Fruit fly (Drosophila melanogaster) whole organism, embryonic: Measurements from ENCODE around the gene pnt.
A peak's percentile ranks its signal among the peaks of the same experiment; 100 is the strongest.

ENCODE experiments used
- CG10209 ChIP-seq: fragments of 200-800 bp; sonication (Bioruptor generic); optimal IDR thresholded peaks from 3 replicates; lab custom pipeline; 2017; ENCODE audit warnings: missing biosample characterization, mild to moderate bottlenecking, missing genetic modification characterization, missing genetic modification reagents
- CG10274 ChIP-seq: fragments of 200-800 bp; sonication (Bioruptor generic); optimal IDR thresholded peaks from 3 replicates; lab custom pipeline; 2017; ENCODE audit warnings: missing biosample characterization, mild to moderate bottlenecking, missing genetic modification characterization
- CG11456 ChIP-seq: fragments of 200-800 bp; sonication (Bioruptor generic); IDR thresholded peaks from 3 replicates; pipeline ENCODE4 v1.3.6; 2022; ENCODE audit warnings: missing biosample characterization, missing genetic modification characterization
- CG12942 ChIP-seq: fragments of 200-800 bp; sonication (Bioruptor generic); optimal IDR thresholded peaks from 3 replicates; lab custom pipeline; 2016; ENCODE audit warnings: missing biosample characterization, missing genetic modification characterization
- CG14710 ChIP-seq: fragments of 200-800 bp; sonication (Bioruptor generic); optimal IDR thresholded peaks from 3 replicates; lab custom pipeline; 2019; ENCODE audit warnings: missing biosample characterization, mild to moderate bottlenecking, missing genetic modification characterization, moderate library complexity
- CG15479 ChIP-seq: fragments of 200-800 bp; sonication (Bioruptor generic); optimal IDR thresholded peaks from 3 replicates; lab custom pipeline; 2019; ENCODE audit warnings: missing biosample characterization, mild to moderate bottlenecking, missing genetic modification characterization, moderate library complexity
- CG17612 ChIP-seq: fragments of 200-800 bp; sonication (Bioruptor generic); IDR thresholded peaks from 2 replicates; pipeline ENCODE4 v1.3.6; 2022; ENCODE audit warnings: missing biosample characterization, missing genetic modification characterization
- CG17829 ChIP-seq: fragments of 200-800 bp; optimal IDR thresholded peaks from 2 replicates; lab custom pipeline; 2019; ENCODE audit warnings: missing biosample characterization, mild to moderate bottlenecking, missing genetic modification characterization, moderate library complexity
- CG18011 ChIP-seq: fragments of 200-800 bp; sonication (Bioruptor generic); optimal IDR thresholded peaks from 2 replicates; lab custom pipeline; 2017; ENCODE audit warnings: missing biosample characterization, missing genetic modification characterization, mild to moderate bottlenecking, moderate library complexity, missing genotype
- CG18262 ChIP-seq: fragments of 200-800 bp; optimal IDR thresholded peaks from 3 replicates; lab custom pipeline; 2019; ENCODE audit warnings: missing biosample characterization, mild to moderate bottlenecking, missing genetic modification characterization, moderate library complexity
- CG1832 ChIP-seq: fragments of 200-800 bp; sonication (Bioruptor generic); optimal IDR thresholded peaks from 2 replicates; lab custom pipeline; 2017; ENCODE audit warnings: missing biosample characterization, mild to moderate bottlenecking, missing genetic modification characterization, inconsistent platforms
- CG2712 ChIP-seq: fragments of 200-800 bp; optimal IDR thresholded peaks from 3 replicates; lab custom pipeline; 2019; ENCODE audit warnings: missing biosample characterization, mild to moderate bottlenecking, missing genetic modification characterization, moderate library complexity
- CG30403 ChIP-seq: fragments of 200-800 bp; sonication (Bioruptor generic); optimal IDR thresholded peaks from 3 replicates; lab custom pipeline; 2016; ENCODE audit warnings: missing biosample characterization, missing genetic modification characterization
- CG43689 ChIP-seq: fragments of 200-800 bp; sonication (Bioruptor generic); IDR thresholded peaks from 2 replicates; pipeline ENCODE4 v1.3.6; 2022; ENCODE audit warnings: missing biosample characterization, missing genetic modification characterization
- CG4424 ChIP-seq: fragments of 200-800 bp; sonication (Bioruptor generic); optimal IDR thresholded peaks from 3 replicates; lab custom pipeline; 2016; ENCODE audit warnings: missing biosample characterization, missing genetic modification characterization
- CG5953 ChIP-seq: fragments of 200-800 bp; sonication (Bioruptor generic); IDR thresholded peaks from 2 replicates; pipeline ENCODE4 v1.3.6; 2022; ENCODE audit warnings: missing biosample characterization, missing genetic modification characterization
- CG8290 ChIP-seq, 3 experiments: fragments of 200-800 bp; sonication (Bioruptor generic); optimal IDR thresholded peaks; 2 replicates each; lab custom pipeline; 2016 to 2019; ENCODE audit warnings: missing biosample characterization in 3 of 3, missing genetic modification characterization in 3 of 3, mild to moderate bottlenecking in 2 of 3, moderate library complexity in 1 of 3
- CG8924 ChIP-seq: fragments of 200-800 bp; optimal IDR thresholded peaks from 3 replicates; lab custom pipeline; 2019; ENCODE audit warnings: missing biosample characterization, mild to moderate bottlenecking, missing genetic modification characterization, moderate library complexity
- Dp ChIP-seq: fragments of 200-800 bp; sonication (Bioruptor generic); optimal IDR thresholded peaks from 2 replicates; lab custom pipeline; 2018; ENCODE audit warnings: missing biosample characterization, mild to moderate bottlenecking, missing genetic modification characterization, moderate library complexity
- Drgx ChIP-seq: fragments of 200-800 bp; sonication (Bioruptor generic); IDR thresholded peaks from 2 replicates; pipeline ENCODE4 v1.3.6; 2022; ENCODE audit warnings: missing biosample characterization, missing genetic modification characterization
- HLH3B ChIP-seq: fragments of 200-800 bp; sonication (Bioruptor generic); IDR thresholded peaks from 2 replicates; pipeline ENCODE4 v1.3.6; 2022; ENCODE audit warnings: missing biosample characterization, missing genetic modification characterization
- Meics ChIP-seq: fragments of 200-800 bp; sonication (Bioruptor generic); optimal IDR thresholded peaks from 2 replicates; lab custom pipeline; 2017; ENCODE audit warnings: missing biosample characterization, mild to moderate bottlenecking, missing genetic modification characterization
- Nf-YB ChIP-seq: fragments of 200-800 bp; sonication (Bioruptor generic); optimal IDR thresholded peaks from 3 replicates; lab custom pipeline; 2019; ENCODE audit warnings: missing biosample characterization, mild to moderate bottlenecking, missing genetic modification characterization, moderate library complexity
- Nf-YC ChIP-seq: fragments of 200-800 bp; optimal IDR thresholded peaks from 3 replicates; lab custom pipeline; 2019; ENCODE audit warnings: missing biosample characterization, mild to moderate bottlenecking, missing genetic modification characterization, moderate library complexity
- Oaz ChIP-seq: fragments of 200-800 bp; sonication (Bioruptor generic); IDR thresholded peaks from 2 replicates; pipeline ENCODE4 v1.3.6; 2022; ENCODE audit warnings: missing biosample characterization, missing genetic modification characterization
- Oli ChIP-seq: fragments of 200-800 bp; sonication (Bioruptor generic); optimal IDR thresholded peaks from 2 replicates; lab custom pipeline; 2018; ENCODE audit warnings: missing biosample characterization, mild to moderate bottlenecking, missing genetic modification characterization, moderate library complexity
- Pdp1 ChIP-seq, 2 experiments: fragments of 200-800 bp; sonication (Bioruptor generic); optimal IDR thresholded peaks; 3 replicates each; lab custom pipeline; 2016; ENCODE audit warnings: missing biosample characterization in 2 of 2, missing genetic modification characterization in 2 of 2, mild to moderate bottlenecking in 1 of 2, moderate library complexity in 1 of 2
- Poxn ChIP-seq: fragments of 200-800 bp; sonication (Bioruptor generic); IDR thresholded peaks from 2 replicates; pipeline ENCODE4 v1.3.6; 2022; ENCODE audit warnings: missing biosample characterization, missing genetic modification characterization
- abd-A ChIP-seq: fragments of 200-800 bp; sonication (Bioruptor generic); optimal IDR thresholded peaks from 3 replicates; lab custom pipeline; 2019; ENCODE audit warnings: missing biosample characterization, mild to moderate bottlenecking, missing genetic modification characterization, moderate library complexity
- bbx ChIP-seq: fragments of 200-800 bp; sonication (Bioruptor generic); IDR thresholded peaks from 2 replicates; pipeline ENCODE4 v1.3.6; 2022; ENCODE audit warnings: missing biosample characterization, missing genetic modification characterization; ENCODE audit not compliant: partially characterized antibody
- bcd ChIP-seq: fragments of 200-800 bp; sonication (Bioruptor generic); optimal IDR thresholded peaks from 2 replicates; lab custom pipeline; 2017; ENCODE audit warnings: missing biosample characterization, mild to moderate bottlenecking, missing genetic modification characterization
- chinmo ChIP-seq: fragments of 200-800 bp; sonication (Bioruptor generic); IDR thresholded peaks from 4 replicates; pipeline ENCODE4 v1.3.6; 2022; ENCODE audit warnings: missing biosample characterization, missing genetic modification characterization; ENCODE audit not compliant: partially characterized antibody
- chn ChIP-seq: fragments of 200-800 bp; sonication (Bioruptor generic); optimal IDR thresholded peaks from 2 replicates; lab custom pipeline; 2016; ENCODE audit warnings: missing biosample characterization, missing genetic modification characterization
- dimm ChIP-seq: fragments of 200-800 bp; sonication (Bioruptor generic); IDR thresholded peaks from 2 replicates; pipeline ENCODE4 v1.3.6; 2022; ENCODE audit warnings: missing biosample characterization, missing genetic modification characterization
- dmrt99B ChIP-seq: fragments of 200-800 bp; sonication (Bioruptor generic); optimal IDR thresholded peaks from 2 replicates; lab custom pipeline; 2018; ENCODE audit warnings: missing biosample characterization, mild to moderate bottlenecking, missing genetic modification characterization, moderate library complexity
- dysf ChIP-seq: fragments of 200-800 bp; sonication (Bioruptor generic); IDR thresholded peaks from 3 replicates; pipeline ENCODE4 v1.3.6; 2022; ENCODE audit warnings: missing biosample characterization, missing genetic modification characterization
- exex ChIP-seq: fragments of 200-800 bp; sonication (Bioruptor generic); optimal IDR thresholded peaks from 4 replicates; lab custom pipeline; 2018; ENCODE audit warnings: missing biosample characterization, mild to moderate bottlenecking, missing genetic modification characterization, moderate library complexity
- hth ChIP-seq: fragments of >200 bp; optimal IDR thresholded peaks from 2 replicates; lab custom pipeline; 2017; ENCODE audit warnings: inconsistent platforms
- lab ChIP-seq: fragments of 200-800 bp; sonication (Bioruptor generic); optimal IDR thresholded peaks from 3 replicates; lab custom pipeline; 2017; ENCODE audit warnings: missing biosample characterization, missing genetic modification characterization, mild to moderate bottlenecking, moderate library complexity, missing genetic modification reagents
- lov ChIP-seq, 2 experiments: fragments of 200-800 bp in 1 of 2; fragments of >200 bp in 1 of 2; sonication (Bioruptor generic) in 1 of 2; IDR thresholded peaks in 1 of 2; optimal IDR thresholded peaks in 1 of 2; 2 replicates in 1 of 2; 3 replicates in 1 of 2; pipeline versions ENCODE4 v1.3.6 to Lab custom; 2017 to 2022; ENCODE audit warnings: missing biosample characterization in 1 of 2, missing genetic modification characterization in 1 of 2
- org-1 ChIP-seq: fragments of 200-800 bp; sonication (Bioruptor generic); optimal IDR thresholded peaks from 2 replicates; lab custom pipeline; 2017; ENCODE audit warnings: missing biosample characterization, missing genetic modification characterization
- peb ChIP-seq: fragments of 200-800 bp; sonication (Bioruptor generic); IDR thresholded peaks from 2 replicates; pipeline ENCODE4 v1.3.6; 2022; ENCODE audit warnings: missing biosample characterization, missing genetic modification characterization
- pita ChIP-seq: fragments of 200-800 bp; sonication (Bioruptor generic); optimal IDR thresholded peaks from 2 replicates; lab custom pipeline; 2017; ENCODE audit warnings: missing biosample characterization, mild to moderate bottlenecking, missing genetic modification characterization
- pzg ChIP-seq: fragments of 200-800 bp; sonication (Bioruptor generic); optimal IDR thresholded peaks from 3 replicates; lab custom pipeline; 2018; ENCODE audit warnings: missing biosample characterization, mild to moderate bottlenecking, missing genetic modification characterization, moderate library complexity
- sens-2 ChIP-seq: fragments of 200-800 bp; sonication (Bioruptor generic); IDR thresholded peaks from 2 replicates; pipeline ENCODE4 v1.3.6; 2022; ENCODE audit warnings: missing biosample characterization, missing genetic modification characterization
- sr ChIP-seq: fragments of 200-800 bp; sonication (Bioruptor generic); IDR thresholded peaks from 3 replicates; pipeline ENCODE4 v1.3.6; 2022; ENCODE audit warnings: missing biosample characterization, missing genetic modification characterization
- wdn ChIP-seq: fragments of 200-800 bp; sonication (Bioruptor generic); IDR thresholded peaks from 2 replicates; pipeline ENCODE4 v1.3.6; 2022; ENCODE audit warnings: missing biosample characterization, missing genetic modification characterization
- z ChIP-seq: fragments of 200-800 bp; sonication (Bioruptor generic); IDR thresholded peaks from 3 replicates; pipeline ENCODE4 v1.3.6; 2022; ENCODE audit warnings: missing biosample characterization, missing genetic modification characterization

Gene pnt

dm6 chr3R:23296146-23296545 is 49.8 kb downstream of the pnt start:
- TF ChIP-seq Nf-YC (tag; lab: Kevin White, UChicago), result peak; percentile 83
- TF ChIP-seq sens-2, result no peak
- TF ChIP-seq sr, result peak; percentile 67; the same call in 2 of the 3 replicates
- TF ChIP-seq Nf-YB, result peak; percentile 73
- no peak for TF ChIP-seq lov (optimal IDR thresholded peaks at IDR 0.05; lab: Kevin White, UChicago)
- 0 out of 3 replicates have a peak, but pooled peaks have one; percentile 15 for TF ChIP-seq lov (GFP tag; IDR thresholded peaks at IDR 0.05; lab: Robert Waterston, UW)
- TF ChIP-seq CG18011 (GFP tag; lab: Kevin White, UChicago), result no peak
- no peak for TF ChIP-seq HLH3B (GFP tag; lab: Robert Waterston, UW)
- TF ChIP-seq Drgx (GFP tag; lab: Robert Waterston, UW), result 0 out of 2 replicates have a peak, but pooled peaks have one; percentile 21
- TF ChIP-seq Pdp1 (GFP tag; optimal IDR thresholded peaks at IDR 0.05; lab: Kevin White, UChicago), result peak in 1 of 2 experiments; percentile 16
- TF ChIP-seq bbx (GFP tag; lab: Robert Waterston, UW), result no peak
- no peak for TF ChIP-seq Dp (GFP tag; lab: Kevin White, UChicago)
- TF ChIP-seq, all 482 proteins: peak for 6

- TF ChIP-seq exex (tag; lab: Kevin White, UChicago) (peak; percentile 22), CG10274 (GFP tag; lab: Kevin White, UChicago) (no peak), CG10209 (GFP tag; lab: Kevin White, UChicago) (no peak), CG30403 (GFP tag; lab: Kevin White, UChicago) (no peak), Oaz (GFP tag; lab: Robert Waterston, UW) (no peak), z (GFP tag; lab: Robert Waterston, UW) (peak; percentile 84), CG8924 (peak; percentile 49), dysf (0 out of 3 replicates have a peak, but pooled peaks have one; percentile 22), bcd (GFP tag; lab: Kevin White, UChicago) (no peak), lab (peak; percentile 40), wdn (no peak), CG4424 (GFP tag; lab: Kevin White, UChicago) (no peak), dimm (no peak), CG43689 (no peak), hth (lab: Kevin White, UChicago) (no peak), Poxn (GFP tag; lab: Robert Waterston, UW) (no peak), Meics (peak; percentile 26), CG17612 (no peak), CG2712 (tag; lab: Kevin White, UChicago) (peak; percentile 45), CG12942 (GFP tag; lab: Kevin White, UChicago) (no peak), CG5953 (GFP tag; lab: Robert Waterston, UW) (no peak), CG14710 (tag; lab: Kevin White, UChicago) (no peak), dmrt99B (tag; lab: Kevin White, UChicago) (peak; percentile 42), org-1 (GFP tag; lab: Kevin White, UChicago) (no peak), CG1832 (peak; percentile 96), peb (GFP tag; lab: Robert Waterston, UW) (no peak), pzg (GFP tag; lab: Kevin White, UChicago) (no peak), CG8290 (GFP tag; optimal IDR thresholded peaks at IDR 0.05; lab: Kevin White, UChicago) (peak; percentile 62), CG8290 (tag; optimal IDR thresholded peaks at IDR 0.05; lab: Kevin White, UChicago) (peak in 1 of 2 experiments; percentile 68), abd-A (tag; lab: Kevin White, UChicago) (peak; percentile 75), chinmo (GFP tag; lab: Robert Waterston, UW) (peak; percentile 91; the same call in 3 of the 4 replicates), Pdp1 (GFP tag; optimal IDR thresholded peaks at IDR 0.05; lab: Kevin White, UChicago) (peak in 1 of 2 experiments; percentile 31), Oli (tag; lab: Kevin White, UChicago) (no peak), pita (GFP tag; lab: Kevin White, UChicago) (no peak), CG11456 (no peak), CG17829 (tag; lab: Kevin White, UChicago) (peak; percentile 49), CG15479 (GFP tag; lab: Kevin White, UChicago) (peak; percentile 63), CG18262 (tag; lab: Kevin White, UChicago) (peak; percentile 29), chn (GFP tag; lab: Kevin White, UChicago) (peak; percentile 3)
Measured at dm6 chr3R:23295360-23295772, 50.6 kb downstream of the pnt start.
